Worm (Caenorhabditis elegans): ENCODE results near the gene K07E3.1.

ce11 chrX:8082703-8083102 lies 27.5 kb upstream of the K07E3.1 start:
- TF ChIP-seq ztf-11 (tag; optimal IDR thresholded peaks at IDR 0.05) (no peak), ztf-4 (tag; optimal IDR thresholded peaks at IDR 0.05) (no peak), skn-1 (tag; optimal IDR thresholded peaks at IDR 0.05) (no peak), fkh-10 (GFP tag; optimal IDR thresholded peaks at IDR 0.05) (no peak), unc-86 (tag; optimal IDR thresholded peaks at IDR 0.05) (no peak)
